Fruit fly (Drosophila melanogaster) whole organism: ENCODE measurements around the gene MED30.

Source experiments
- CG8478 ChIP-seq: fragments of >200 bp; optimal IDR thresholded peaks from 2 replicates; lab custom pipeline; 2018; ENCODE audit warnings: inconsistent platforms
- Dll ChIP-seq: fragments of >200 bp; optimal IDR thresholded peaks from 2 replicates; lab custom pipeline; 2017
- EcR ChIP-seq, 2 experiments: fragments of >200 bp; optimal IDR thresholded peaks; 2 replicates each; lab custom pipeline; 2017; ENCODE audit warnings: missing biosample characterization in 2 of 2, missing genetic modification characterization in 2 of 2, missing genetic modification reagents in 2 of 2
- pan ChIP-seq: fragments of >200 bp; optimal IDR thresholded peaks from 2 replicates; lab custom pipeline; 2017
- psq ChIP-seq: fragments of >200 bp; optimal IDR thresholded peaks from 2 replicates; lab custom pipeline; 2017
- usp ChIP-seq: fragments of >200 bp; optimal IDR thresholded peaks from 2 replicates; lab custom pipeline; 2017; ENCODE audit warnings: missing biosample characterization, missing genetic modification characterization, mixed read lengths

MED30 gene

DNA sequence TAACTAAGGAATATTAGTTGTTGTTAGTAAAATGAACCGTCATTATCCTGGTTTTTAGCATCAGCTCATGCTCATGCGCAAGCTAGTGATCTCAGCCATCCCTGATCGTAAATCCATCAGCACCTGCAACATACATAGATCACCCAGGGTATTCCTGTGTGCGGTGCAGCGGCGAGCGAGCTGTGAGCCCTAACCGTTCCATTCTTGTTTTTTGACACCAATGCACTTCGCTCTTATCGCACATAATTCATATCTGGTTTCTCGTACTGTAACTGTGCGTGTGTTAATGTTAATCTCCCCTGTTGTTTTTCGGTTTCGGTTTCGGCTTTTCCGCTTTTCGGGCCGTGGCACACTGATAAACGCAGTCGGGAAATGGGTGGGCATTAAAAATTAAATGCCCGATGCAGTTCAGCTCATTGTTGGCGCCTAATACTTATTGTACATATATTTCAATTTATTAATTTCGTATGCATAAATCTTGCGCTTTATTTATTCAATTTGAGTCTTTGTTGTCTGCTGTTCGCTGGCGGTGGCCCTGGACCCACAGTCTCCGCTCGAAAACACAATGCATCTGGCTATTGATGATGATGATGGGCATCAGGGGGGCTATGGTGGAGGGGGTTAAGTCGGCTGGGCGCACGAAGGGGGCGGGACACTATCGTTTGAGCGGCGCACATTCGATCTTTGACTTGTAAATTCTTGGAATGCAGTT is 29.5 kb downstream of the MED30 start:
- no peak for TF ChIP-seq psq (lab: Kevin White, UChicago)
- TF ChIP-seq CG8478 (lab: Kevin White, UChicago) = no peak
- TF ChIP-seq pan (lab: Kevin White, UChicago) = no peak
- no peak for TF ChIP-seq Dll (lab: Kevin White, UChicago)
- TF ChIP-seq EcR (GFP tag; optimal IDR thresholded peaks at IDR 0.05; lab: Kevin White, UChicago) = no peak
- no peak for TF ChIP-seq usp (GFP tag; lab: Kevin White, UChicago)

DNA sequence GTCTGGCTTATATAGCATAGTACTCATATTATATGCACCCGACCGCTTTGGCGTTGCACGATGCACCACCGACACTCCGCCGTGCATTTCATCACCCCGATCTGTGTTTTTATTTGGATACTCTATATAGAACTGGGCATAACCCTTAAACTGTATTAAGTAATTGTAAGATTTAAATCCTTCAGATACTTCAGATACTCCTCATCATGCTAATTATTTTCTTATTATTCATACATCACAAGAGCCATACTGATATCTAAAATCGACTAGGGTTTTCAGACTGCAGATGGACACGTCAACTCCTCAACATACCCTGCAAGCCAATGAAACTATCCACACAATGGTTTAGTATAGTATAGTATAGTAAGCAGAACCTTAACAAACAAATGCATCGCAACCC is 30.3 kb downstream of the MED30 start:
- TF ChIP-seq Dll (lab: Kevin White, UChicago) (no peak), CG8478 (lab: Kevin White, UChicago) (no peak), pan (lab: Kevin White, UChicago) (no peak), psq (lab: Kevin White, UChicago) (no peak), EcR (GFP tag; optimal IDR thresholded peaks at IDR 0.05; lab: Kevin White, UChicago) (no peak), usp (GFP tag; lab: Kevin White, UChicago) (no peak)

DNA sequence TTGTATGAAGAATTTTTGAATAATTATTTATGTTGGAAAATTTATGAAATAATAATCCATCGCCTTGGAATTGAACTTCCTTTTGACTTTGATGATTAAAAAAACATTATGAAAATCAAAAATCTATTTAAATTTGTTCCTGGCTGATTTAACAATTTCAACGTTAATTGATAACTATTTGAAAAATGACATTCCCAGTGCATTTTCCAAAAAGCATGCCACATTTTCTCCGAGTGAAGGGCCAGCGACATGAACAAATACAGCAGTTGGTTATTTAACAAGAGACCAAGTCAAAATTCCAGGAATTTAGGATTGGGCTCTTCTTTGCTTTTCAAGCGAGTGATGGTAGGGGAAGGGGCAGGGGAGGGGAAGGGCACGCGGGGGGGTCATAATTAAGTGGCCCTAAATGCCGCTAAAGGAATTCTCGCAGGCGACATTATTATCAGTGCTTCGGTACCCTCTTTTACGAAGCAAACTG is 31.5 kb downstream of the MED30 start:
- TF ChIP-seq pan (lab: Kevin White, UChicago) (no peak), Dll (lab: Kevin White, UChicago) (no peak), psq (lab: Kevin White, UChicago) (no peak), EcR (GFP tag; optimal IDR thresholded peaks at IDR 0.05; lab: Kevin White, UChicago) (no peak), CG8478 (lab: Kevin White, UChicago) (no peak), usp (GFP tag; lab: Kevin White, UChicago) (no peak)

- TF ChIP-seq pan (lab: Kevin White, UChicago) (no peak), Dll (lab: Kevin White, UChicago) (peak; percentile 48), usp (GFP tag; lab: Kevin White, UChicago) (no peak), EcR (GFP tag; optimal IDR thresholded peaks at IDR 0.05; lab: Kevin White, UChicago) (no peak)
Measured at dm6 chr3L:621097-621967, 32.6 kb downstream of the MED30 start.

DNA sequence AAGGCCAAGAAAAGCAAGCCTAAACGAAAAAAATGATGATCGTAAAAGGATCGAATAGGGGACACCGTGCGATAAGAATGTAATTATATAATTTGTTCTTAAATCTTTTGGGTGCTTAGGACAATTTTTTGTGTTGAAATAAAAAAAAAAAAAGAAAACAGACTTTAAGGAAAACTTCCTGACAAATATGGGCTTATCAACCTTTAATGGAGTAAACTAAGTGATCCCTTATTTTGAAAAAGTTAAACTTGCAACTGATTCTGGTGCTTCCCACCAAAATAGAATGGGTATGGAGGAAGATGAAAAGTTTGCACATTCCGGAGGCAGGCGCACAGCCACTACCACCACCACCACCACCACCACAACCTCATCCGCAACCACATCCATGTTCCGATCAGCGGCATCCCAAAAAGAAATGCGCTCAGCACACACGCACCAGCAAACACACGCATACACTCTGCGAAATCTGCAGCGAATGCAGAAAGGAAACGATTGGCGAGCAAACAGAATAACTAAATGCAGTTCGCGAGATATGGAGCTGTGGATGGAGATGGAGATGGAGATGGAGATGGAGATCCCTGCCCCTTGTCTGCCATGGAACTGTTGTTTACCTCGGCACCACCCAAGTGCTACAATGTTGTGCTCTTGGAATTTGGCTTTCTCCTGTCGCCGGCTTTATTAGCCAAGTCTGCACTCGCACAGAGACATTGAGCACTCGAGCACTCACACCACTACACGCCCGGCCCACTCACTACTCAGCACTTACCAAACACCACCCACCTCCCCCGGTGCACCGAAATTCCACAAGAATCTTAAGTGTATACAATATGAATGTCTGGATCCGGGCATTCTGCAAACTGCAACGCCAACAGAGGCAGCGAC is 34.2 kb downstream of the MED30 start:
- TF ChIP-seq pan (lab: Kevin White, UChicago) (peak; percentile 86), EcR (GFP tag; optimal IDR thresholded peaks at IDR 0.05; lab: Kevin White, UChicago) (no peak)

dm6 chr3L:618347-619272 is 35.3 kb downstream of the MED30 start:
- no peak for TF ChIP-seq CG8478 (lab: Kevin White, UChicago)
- peak; percentile 55 for TF ChIP-seq Dll (lab: Kevin White, UChicago)
- TF ChIP-seq usp (GFP tag; lab: Kevin White, UChicago) = no peak
- peak in 1 of 2 experiments; percentile 85 for TF ChIP-seq EcR (GFP tag; optimal IDR thresholded peaks at IDR 0.05; lab: Kevin White, UChicago)
- no peak for TF ChIP-seq psq (lab: Kevin White, UChicago)
- no peak for TF ChIP-seq pan (lab: Kevin White, UChicago)

- TF ChIP-seq EcR (GFP tag; optimal IDR thresholded peaks at IDR 0.05; lab: Kevin White, UChicago) (no peak), usp (GFP tag; lab: Kevin White, UChicago) (no peak), CG8478 (lab: Kevin White, UChicago) (no peak), Dll (lab: Kevin White, UChicago) (no peak), psq (lab: Kevin White, UChicago) (no peak), pan (lab: Kevin White, UChicago) (no peak)
Measured at dm6 chr3L:617926-618325, 36.0 kb downstream of the MED30 start.

DNA sequence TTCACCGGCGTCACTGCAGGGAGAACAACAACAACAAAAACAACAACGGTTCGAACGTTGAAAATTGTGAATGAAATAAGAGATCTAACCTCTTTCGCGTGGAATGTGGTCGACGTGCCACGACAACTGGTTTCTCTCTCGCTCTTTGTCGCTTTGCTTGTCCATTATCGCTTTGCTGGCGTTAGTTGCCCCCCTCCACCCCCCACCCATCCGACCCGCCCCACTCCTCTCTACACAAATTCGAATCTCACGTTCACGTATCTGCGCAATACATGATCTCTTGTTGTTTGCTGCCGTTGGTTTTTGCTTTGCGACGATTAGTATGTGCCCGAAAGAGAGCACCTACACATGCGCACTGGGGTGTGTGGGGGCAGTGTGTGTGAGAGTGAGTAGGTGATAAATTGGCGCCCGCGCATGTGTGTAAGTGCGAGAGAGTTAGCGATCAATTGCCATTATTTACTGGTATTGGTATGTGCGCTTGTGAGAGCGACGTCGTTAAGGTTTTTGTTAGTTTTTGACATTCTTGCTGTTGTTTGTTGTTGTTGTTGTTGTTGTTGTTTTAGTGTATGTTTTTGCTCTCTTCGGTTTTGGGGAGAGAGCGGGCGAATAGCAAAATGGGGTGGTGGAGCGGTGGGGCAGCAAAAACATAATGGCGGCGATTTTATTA is 37.3 kb downstream of the MED30 start:
- TF ChIP-seq CG8478 (lab: Kevin White, UChicago) (peak; percentile 15), Dll (lab: Kevin White, UChicago) (peak; percentile 77), pan (lab: Kevin White, UChicago) (no peak)

DNA sequence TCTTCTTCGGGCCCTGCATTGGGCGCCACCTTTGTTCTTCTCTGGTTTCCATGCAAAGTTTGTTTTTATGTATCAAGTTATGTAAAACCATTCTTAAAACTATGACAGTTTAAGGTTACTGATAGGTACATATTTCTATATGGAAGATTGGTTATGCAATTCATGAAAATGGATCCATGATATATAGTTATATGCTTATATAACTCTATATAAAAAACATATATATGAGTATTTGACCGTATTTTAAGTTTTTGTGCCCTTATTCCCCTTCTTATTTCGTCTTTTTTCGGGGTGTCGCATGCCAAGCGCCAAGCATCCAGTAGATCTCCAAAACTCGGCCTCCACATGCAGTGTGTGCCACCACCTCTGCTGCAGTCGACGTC is 37.8 kb downstream of the MED30 start:
- TF ChIP-seq psq (lab: Kevin White, UChicago) (no peak), EcR (GFP tag; optimal IDR thresholded peaks at IDR 0.05; lab: Kevin White, UChicago) (no peak), Dll (lab: Kevin White, UChicago) (no peak), pan (lab: Kevin White, UChicago) (no peak), usp (GFP tag; lab: Kevin White, UChicago) (no peak), CG8478 (lab: Kevin White, UChicago) (no peak)
